Fruit fly (Drosophila melanogaster) S2 (cell line): ENCODE results near the gene HtrA2.

Experiments used
- CG8478 ChIP-seq: fragments of >200 bp; optimal IDR thresholded peaks from 2 replicates; lab custom pipeline; 2018
- CTCF ChIP-seq, 2 experiments: fragments of >200 bp; optimal IDR thresholded peaks; 2 replicates each; lab custom pipeline; 2018

dm6 chr3R:14559954-14560353 lies 48.4 kb upstream of the HtrA2 start, which contains the start of gene CG14854:
- TF ChIP-seq CTCF (optimal IDR thresholded peaks at IDR 0.05; lab: Kevin White, UChicago) (no peak), CG8478 (lab: Kevin White, UChicago) (no peak)
